Fruit fly (Drosophila melanogaster): ENCODE measurements around the gene Nmd3.

Nmd3 gene

dm6 chrX:2166129-2166528 lies 18.3 kb downstream of the Nmd3 start (continued):
- TF ChIP-seq CG10959 (GFP tag; IDR thresholded peaks at IDR 0.05) (no peak), ash1 (GFP tag; optimal IDR thresholded peaks at IDR 0.05) (no peak), dimm (GFP tag; IDR thresholded peaks at IDR 0.05) (peak; percentile 43; the same call in 1 of the 2 replicates), D19A (tag; optimal IDR thresholded peaks at IDR 0.05) (no peak), CG14050 (GFP tag; IDR thresholded peaks at IDR 0.05) (peak; percentile 50; the same call in 2 of the 3 replicates), pho (GFP tag; optimal IDR thresholded peaks at IDR 0.05) (no peak), lola (GFP tag; optimal IDR thresholded peaks at IDR 0.05) (no peak), nau (GFP tag; optimal IDR thresholded peaks at IDR 0.05) (no peak), seq (GFP tag; IDR thresholded peaks at IDR 0.05) (0 out of 2 replicates have a peak, but pooled peaks have one; percentile 10), shn (GFP tag; optimal IDR thresholded peaks at IDR 0.05) (no peak), CG12659 (GFP tag; optimal IDR thresholded peaks at IDR 0.05) (peak; percentile 14), gem (tag; optimal IDR thresholded peaks at IDR 0.05) (peak; percentile 60), CG15011 (GFP tag; optimal IDR thresholded peaks at IDR 0.05) (no peak), ci (GFP tag; IDR thresholded peaks at IDR 0.05) (peak; percentile 92), run (tag; optimal IDR thresholded peaks at IDR 0.05) (no peak), CG11398 (GFP tag; optimal IDR thresholded peaks at IDR 0.05) (no peak), CG31224 (GFP tag; IDR thresholded peaks at IDR 0.05) (no peak), CG8924 (tag; optimal IDR thresholded peaks at IDR 0.05) (no peak), ttk (GFP tag; IDR thresholded peaks at IDR 0.05) (peak; percentile 35; the same call in 1 of the 2 replicates), btn (GFP tag; optimal IDR thresholded peaks at IDR 0.05) (peak; percentile 46), ems (GFP tag; optimal IDR thresholded peaks at IDR 0.05) (no peak), Fer1 (GFP tag; optimal IDR thresholded peaks at IDR 0.05) (no peak), cwo (GFP tag; optimal IDR thresholded peaks at IDR 0.05) (no peak), CG2116 (GFP tag; optimal IDR thresholded peaks at IDR 0.05) (no peak), CG8765 (GFP tag; IDR thresholded peaks at IDR 0.05) (no peak), CoRest (tag; optimal IDR thresholded peaks at IDR 0.05) (peak; percentile 3), CG3407 (GFP tag; optimal IDR thresholded peaks at IDR 0.05) (peak; percentile 13), CG17186 (GFP tag; optimal IDR thresholded peaks at IDR 0.05) (peak; percentile 28), Dp (GFP tag; optimal IDR thresholded peaks at IDR 0.05) (no peak), CG4404 (GFP tag; IDR thresholded peaks at IDR 0.05) (no peak), CG33213 (GFP tag; optimal IDR thresholded peaks at IDR 0.05) (no peak), CG3726 (GFP tag; IDR thresholded peaks at IDR 0.05) (no peak; the same call in 2 of the 3 replicates), Hr39 (optimal IDR thresholded peaks at IDR 0.05) (no peak), tap (tag; optimal IDR thresholded peaks at IDR 0.05) (peak; percentile 18), tin (GFP tag; optimal IDR thresholded peaks at IDR 0.05) (peak; percentile 28), Hand (GFP tag; optimal IDR thresholded peaks at IDR 0.05) (no peak), CG1603 (tag; optimal IDR thresholded peaks at IDR 0.05) (peak; percentile 80), repo (GFP tag; optimal IDR thresholded peaks at IDR 0.05) (peak; percentile 0), tio (GFP tag; optimal IDR thresholded peaks at IDR 0.05) (no peak), B-H1 (GFP tag; IDR thresholded peaks at IDR 0.05) (peak; percentile 37; the same call in 2 of the 3 replicates), klu (GFP tag; IDR thresholded peaks at IDR 0.05) (no peak), CG3281 (GFP tag; optimal IDR thresholded peaks at IDR 0.05) (no peak), CG2129 (GFP tag; IDR thresholded peaks at IDR 0.05; ENCODE audit: partially characterized antibody) (no peak), corto (GFP tag; optimal IDR thresholded peaks at IDR 0.05) (no peak), CG18619 (GFP tag; optimal IDR thresholded peaks at IDR 0.05) (no peak), CG31441 (GFP tag; IDR thresholded peaks at IDR 0.05) (no peak; the same call in 1 of the 2 replicates), Med (GFP tag) (peak; percentile 11), CG30020 (tag; optimal IDR thresholded peaks at IDR 0.05) (no peak), CG8089 (GFP tag; optimal IDR thresholded peaks at IDR 0.05) (peak; percentile 38), NC2β (GFP tag; optimal IDR thresholded peaks at IDR 0.05) (peak; percentile 35), Nf-YA (GFP tag; IDR thresholded peaks at IDR 0.05) (peak; percentile 47; the same call in 1 of the 2 replicates), chn (GFP tag; optimal IDR thresholded peaks at IDR 0.05) (peak; percentile 38)

Measured in whole organism, embryonic.